Fruit fly (Drosophila melanogaster) whole organism: ENCODE measurements around the gene Sse.

Source experiments
- CG8478 ChIP-seq: fragments of >200 bp; optimal IDR thresholded peaks from 2 replicates; lab custom pipeline; 2018; ENCODE audit warnings: inconsistent platforms
- Dll ChIP-seq: fragments of >200 bp; optimal IDR thresholded peaks from 2 replicates; lab custom pipeline; 2017
- pan ChIP-seq: fragments of >200 bp; optimal IDR thresholded peaks from 2 replicates; lab custom pipeline; 2017
- psq ChIP-seq: fragments of >200 bp; optimal IDR thresholded peaks from 2 replicates; lab custom pipeline; 2017
- usp ChIP-seq: fragments of >200 bp; optimal IDR thresholded peaks from 2 replicates; lab custom pipeline; 2017; ENCODE audit warnings: missing biosample characterization, missing genetic modification characterization, mixed read lengths

DNA sequence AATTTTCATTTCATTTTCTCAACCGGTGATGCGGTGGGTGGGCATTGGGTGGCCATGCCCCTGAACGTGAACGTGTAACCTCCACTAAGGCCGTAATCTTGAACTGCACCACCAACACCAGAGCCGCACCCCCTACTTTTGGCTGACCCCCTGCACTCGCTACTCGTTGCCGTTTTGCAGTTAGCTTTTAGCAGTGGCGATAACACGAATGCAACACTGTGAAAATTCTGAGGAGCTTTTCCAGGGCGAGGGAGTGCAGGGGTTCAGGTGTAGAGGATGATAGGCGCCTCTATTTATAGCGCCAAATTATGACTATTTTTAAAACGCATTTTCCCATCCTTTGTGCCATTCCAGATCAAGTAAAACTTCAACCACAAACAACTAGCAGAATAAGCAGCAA lies 18.3 kb downstream of the Sse start:
- TF ChIP-seq CG8478 (lab: Kevin White, UChicago) (no peak), psq (lab: Kevin White, UChicago) (no peak), pan (lab: Kevin White, UChicago) (no peak), Dll (lab: Kevin White, UChicago) (no peak), usp (GFP tag; lab: Kevin White, UChicago) (no peak)
